Worm (Caenorhabditis elegans) whole organism, mixed stage, embryonic: ENCODE measurements around the gene srw-67.

Experiments
- blmp-1 ChIP-seq: fragments of 150-350 bp; optimal IDR thresholded peaks from 2 replicates; lab custom pipeline; 2014; ENCODE audit warnings: missing biosample characterization, missing genetic modification characterization
- elt-3 ChIP-seq: fragments of 150-350 bp; optimal IDR thresholded peaks from 2 replicates; lab custom pipeline; 2014; ENCODE audit warnings: missing biosample characterization, missing genetic modification characterization
- lin-13 ChIP-seq: fragments of 150-350 bp; optimal IDR thresholded peaks from 2 replicates; lab custom pipeline; 2014; ENCODE audit warnings: missing biosample characterization, missing genetic modification characterization
- mep-1 ChIP-seq: fragments of 150-350 bp; optimal IDR thresholded peaks from 2 replicates; lab custom pipeline; 2017; ENCODE audit warnings: missing biosample characterization, missing genetic modification reagents, missing genetic modification characterization, inconsistent platforms
- snpc-4 ChIP-seq: fragments of 150-350 bp; optimal IDR thresholded peaks from 2 replicates; lab custom pipeline; 2014; ENCODE audit warnings: missing biosample characterization, missing genetic modification characterization
- unc-120 ChIP-seq: sonication (generic microtip); optimal IDR thresholded peaks from 2 replicates; lab custom pipeline; 2017; ENCODE audit warnings: missing genetic modification characterization, missing compliant biosample characterization; ENCODE audit not compliant: poor library complexity, severe bottlenecking
- unc-39 ChIP-seq: fragments of 150-350 bp; optimal IDR thresholded peaks from 2 replicates; lab custom pipeline; 2014; ENCODE audit warnings: missing biosample characterization, missing genetic modification characterization
- unc-62 ChIP-seq: fragments of 150-350 bp; optimal IDR thresholded peaks from 2 replicates; lab custom pipeline; 2014; ENCODE audit warnings: missing biosample characterization, missing genetic modification reagents, missing genetic modification characterization
- ztf-11 ChIP-seq: fragments of 150-350 bp; optimal IDR thresholded peaks from 2 replicates; lab custom pipeline; 2014; ENCODE audit warnings: missing biosample characterization, missing genetic modification characterization

DNA sequence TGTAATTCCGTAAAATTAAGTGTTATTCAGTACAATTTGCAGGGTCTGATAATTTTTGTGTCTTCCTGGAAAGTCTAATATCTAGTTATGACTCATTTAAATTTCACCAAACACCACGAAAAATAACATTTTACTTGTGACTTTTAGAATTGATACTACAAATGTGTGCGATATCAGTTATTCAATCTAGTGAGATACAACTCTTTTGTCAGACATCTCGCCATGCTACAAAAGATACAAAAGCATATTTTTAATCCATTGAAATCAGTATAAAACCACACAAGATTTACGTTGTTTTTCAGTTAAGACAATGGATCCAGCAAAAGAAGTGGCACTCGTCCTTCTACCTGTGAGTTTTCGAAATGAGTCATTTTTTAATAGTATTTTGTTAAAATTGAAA is 43.4 kb upstream of the srw-67 start, which contains the start of gene srx-56:
- TF ChIP-seq lin-13 (tag; lab: Kevin White, UChicago) (no peak), snpc-4 (tag; lab: Kevin White, UChicago) (no peak), elt-3 (tag; lab: Kevin White, UChicago) (no peak), ztf-11 (tag; lab: Kevin White, UChicago) (no peak), unc-62 (GFP tag; lab: Kevin White, UChicago) (no peak), unc-120 (tag; lab: Kevin White, UChicago) (no peak), blmp-1 (tag; lab: Kevin White, UChicago) (no peak), unc-39 (no peak), mep-1 (tag; lab: Kevin White, UChicago) (no peak)
